Worm (Caenorhabditis elegans): ENCODE data around the gene fbxb-112.

- TF ChIP-seq nhr-77 (tag; optimal IDR thresholded peaks at IDR 0.05), result no peak
- TF ChIP-seq mdl-1 (tag; optimal IDR thresholded peaks at IDR 0.05), result no peak
- no peak for TF ChIP-seq elt-3 (tag; optimal IDR thresholded peaks at IDR 0.05)
- TF ChIP-seq nhr-25 (tag; optimal IDR thresholded peaks at IDR 0.05), result no peak
- no peak for TF ChIP-seq egl-27 (tag; optimal IDR thresholded peaks at IDR 0.05)
- no peak for TF ChIP-seq snpc-4 (tag; optimal IDR thresholded peaks at IDR 0.05)
- TF ChIP-seq F13H6.1 (tag; optimal IDR thresholded peaks at IDR 0.05), result no peak
- no peak for TF ChIP-seq ceh-16 (tag; optimal IDR thresholded peaks at IDR 0.05)
- TF ChIP-seq ceh-82 (tag; optimal IDR thresholded peaks at IDR 0.05), result no peak
- no peak for TF ChIP-seq zag-1 (tag; optimal IDR thresholded peaks at IDR 0.05)
Measured at ce11 chrII:3452421-3452820, 38.5 kb upstream of the fbxb-112 start, which contains the start of gene C16C8.12.
